Worm (Caenorhabditis elegans) whole organism, L1 larva: Measurements from ENCODE around the gene R08D7.4.

Source experiments
- C04F5.9 ChIP-seq: sonication (generic microtip); optimal IDR thresholded peaks from 2 replicates; lab custom pipeline; 2016; ENCODE audit warnings: missing genetic modification characterization, missing compliant biosample characterization
- C16A3.4 ChIP-seq: fragments of 150-350 bp; optimal IDR thresholded peaks from 2 replicates; lab custom pipeline; 2014; ENCODE audit warnings: missing biosample characterization, missing genetic modification characterization
- C34B4.2 ChIP-seq: sonication (generic microtip); optimal IDR thresholded peaks from 2 replicates; lab custom pipeline; 2017; ENCODE audit warnings: mild to moderate bottlenecking, missing genetic modification characterization, missing compliant biosample characterization
- aha-1 ChIP-seq: fragments of 150-350 bp; optimal IDR thresholded peaks from 2 replicates; lab custom pipeline; 2014; ENCODE audit warnings: missing biosample characterization, missing genetic modification characterization
- alr-1 ChIP-seq: fragments of 200-800 bp; sonication (Bioruptor generic); optimal IDR thresholded peaks from 2 replicates; lab custom pipeline; 2018; ENCODE audit warnings: borderline replicate concordance, mild to moderate bottlenecking, missing genetic modification characterization, missing compliant biosample characterization
- aly-2 ChIP-seq: fragments of 150-350 bp; optimal IDR thresholded peaks from 2 replicates; lab custom pipeline; 2014; ENCODE audit warnings: missing biosample characterization, missing genetic modification characterization
- ama-1 ChIP-seq: fragments of 150-350 bp; optimal IDR thresholded peaks from 2 replicates; lab custom pipeline; 2014
- blmp-1 ChIP-seq: fragments of 150-350 bp; optimal IDR thresholded peaks from 2 replicates; lab custom pipeline; 2014; ENCODE audit warnings: missing biosample characterization, missing genetic modification characterization
- ceh-8 ChIP-seq: fragments of 200-800 bp; sonication (Bioruptor generic); optimal IDR thresholded peaks from 2 replicates; lab custom pipeline; 2018; ENCODE audit warnings: mild to moderate bottlenecking, missing genetic modification characterization, moderate library complexity, missing compliant biosample characterization
- ceh-88 ChIP-seq: fragments of 200-800 bp; sonication (Bioruptor generic); IDR thresholded peaks from 2 replicates; pipeline ENCODE4 v1.3.6; 2022; ENCODE audit warnings: missing genetic modification characterization, missing compliant biosample characterization
- ces-1 ChIP-seq: fragments of 150-350 bp; optimal IDR thresholded peaks from 2 replicates; lab custom pipeline; 2014; ENCODE audit warnings: missing biosample characterization, missing genetic modification reagents, missing genetic modification characterization
- efl-1 ChIP-seq, 4 experiments: fragments of 150-350 bp; optimal IDR thresholded peaks in 3 of 4; peaks in 1 of 4; 1 replicate in 1 of 4; 2 replicates in 3 of 4; lab custom pipeline; 2014; ENCODE audit warnings: missing biosample characterization in 2 of 4, missing genetic modification characterization in 2 of 4, missing genetic modification reagents in 2 of 4
- efl-3 ChIP-seq: fragments of 200-800 bp; sonication (Bioruptor generic); optimal IDR thresholded peaks from 2 replicates; lab custom pipeline; 2018; ENCODE audit warnings: mild to moderate bottlenecking, missing genetic modification characterization, missing compliant biosample characterization
- egl-13 ChIP-seq: sonication (generic microtip); optimal IDR thresholded peaks from 2 replicates; lab custom pipeline; 2016; ENCODE audit warnings: missing genotype, missing genetic modification reagents, missing genetic modification characterization, missing compliant biosample characterization
- egl-27 ChIP-seq, 2 experiments: fragments of 150-350 bp in 1 of 2; sonication (generic microtip); optimal IDR thresholded peaks; 3 replicates each; lab custom pipeline; 2017 to 2018; ENCODE audit warnings: missing biosample characterization in 2 of 2, missing genetic modification characterization in 2 of 2, missing genetic modification reagents in 2 of 2
- elt-2 ChIP-seq: sonication (generic microtip); optimal IDR thresholded peaks from 2 replicates; lab custom pipeline; 2016; ENCODE audit warnings: missing genetic modification characterization, mild to moderate bottlenecking, inconsistent platforms, missing compliant biosample characterization, missing genetic modification reagents
- elt-3 ChIP-seq, 6 experiments: fragments of 150-350 bp in 1 of 6; sonication (generic microtip); optimal IDR thresholded peaks; 2 replicates each; lab custom pipeline; 2017 to 2018; ENCODE audit warnings: missing biosample characterization in 6 of 6, missing genetic modification characterization in 6 of 6, inconsistent platforms in 1 of 6
- fkh-10 ChIP-seq: sonication (generic microtip); optimal IDR thresholded peaks from 2 replicates; lab custom pipeline; 2017; ENCODE audit warnings: missing biosample characterization, missing genetic modification reagents, missing genetic modification characterization
- fkh-4 ChIP-seq: sonication (generic microtip); optimal IDR thresholded peaks from 2 replicates; lab custom pipeline; 2016; ENCODE audit warnings: missing compliant biosample characterization, missing genetic modification characterization, borderline replicate concordance
- fkh-8 ChIP-seq: sonication (generic microtip); optimal IDR thresholded peaks from 2 replicates; lab custom pipeline; 2016; ENCODE audit warnings: mild to moderate bottlenecking, missing genetic modification characterization, missing compliant biosample characterization
- fos-1 ChIP-seq: fragments of 150-350 bp; optimal IDR thresholded peaks from 2 replicates; lab custom pipeline; 2014; ENCODE audit warnings: missing biosample characterization, missing genetic modification characterization
- grh-1 ChIP-seq: fragments of 200-800 bp; sonication (Bioruptor generic); IDR thresholded peaks from 2 replicates; pipeline ENCODE4 v1.3.6; 2022; ENCODE audit warnings: missing genetic modification reagents, missing genetic modification characterization, missing compliant biosample characterization
- hlh-17 ChIP-seq: fragments of 200-800 bp; sonication (Bioruptor generic); optimal IDR thresholded peaks from 2 replicates; lab custom pipeline; 2018; ENCODE audit warnings: missing genetic modification characterization, mild to moderate bottlenecking, missing compliant biosample characterization, moderate library complexity, borderline replicate concordance
- hlh-4 ChIP-seq: sonication (generic microtip); optimal IDR thresholded peaks from 2 replicates; lab custom pipeline; 2016; ENCODE audit warnings: mild to moderate bottlenecking, missing genetic modification characterization, missing compliant biosample characterization
- hpl-2 ChIP-seq: fragments of 150-350 bp; optimal IDR thresholded peaks from 2 replicates; lab custom pipeline; 2014; ENCODE audit warnings: missing biosample characterization, missing genetic modification reagents, missing genetic modification characterization
- irx-1 ChIP-seq: sonication (generic microtip); optimal IDR thresholded peaks from 2 replicates; lab custom pipeline; 2016; ENCODE audit warnings: missing genetic modification characterization, missing compliant biosample characterization
- jun-1 ChIP-seq: fragments of 150-350 bp; optimal IDR thresholded peaks from 2 replicates; lab custom pipeline; 2014; ENCODE audit warnings: missing biosample characterization, missing genetic modification reagents, missing genetic modification characterization
- lin-39 ChIP-seq: fragments of 150-350 bp; optimal IDR thresholded peaks from 2 replicates; lab custom pipeline; 2014; ENCODE audit warnings: missing biosample characterization, missing genetic modification reagents, missing genetic modification characterization
- mab-9 ChIP-seq: fragments of 200-800 bp; sonication (Bioruptor generic); IDR thresholded peaks from 2 replicates; pipeline ENCODE4 v1.3.6; 2022; ENCODE audit warnings: missing genetic modification reagents, missing genetic modification characterization, missing compliant biosample characterization
- mdl-1 ChIP-seq, 2 experiments: fragments of 150-350 bp; optimal IDR thresholded peaks; 2 replicates each; lab custom pipeline; 2014 to 2017; ENCODE audit warnings: missing biosample characterization in 2 of 2, missing genetic modification characterization in 2 of 2, inconsistent platforms in 1 of 2
- mef-2 ChIP-seq: fragments of 150-350 bp; optimal IDR thresholded peaks from 2 replicates; lab custom pipeline; 2014; ENCODE audit warnings: missing biosample characterization, missing genetic modification characterization
- mep-1 ChIP-seq: fragments of 150-350 bp; optimal IDR thresholded peaks from 2 replicates; lab custom pipeline; 2014; ENCODE audit warnings: missing biosample characterization, missing genetic modification characterization
- nhr-12 ChIP-seq: sonication (generic microtip); optimal IDR thresholded peaks from 2 replicates; lab custom pipeline; 2017; ENCODE audit warnings: missing biosample characterization, missing genetic modification characterization
- nhr-20 ChIP-seq: sonication (generic microtip); optimal IDR thresholded peaks from 2 replicates; lab custom pipeline; 2016; ENCODE audit warnings: mild to moderate bottlenecking, missing genetic modification characterization, missing compliant biosample characterization
- nhr-237 ChIP-seq: fragments of 150-350 bp; optimal IDR thresholded peaks from 2 replicates; lab custom pipeline; 2014; ENCODE audit warnings: missing biosample characterization, missing genetic modification characterization
- nhr-28 ChIP-seq: fragments of 150-350 bp; optimal IDR thresholded peaks from 2 replicates; lab custom pipeline; 2014; ENCODE audit warnings: missing biosample characterization, missing genetic modification characterization
- nhr-71 ChIP-seq: sonication (generic microtip); optimal IDR thresholded peaks from 2 replicates; lab custom pipeline; 2016; ENCODE audit warnings: mild to moderate bottlenecking, missing genetic modification characterization, moderate library complexity, missing compliant biosample characterization
- nhr-77 ChIP-seq: fragments of 150-350 bp; optimal IDR thresholded peaks from 2 replicates; lab custom pipeline; 2014; ENCODE audit warnings: missing biosample characterization, missing genetic modification characterization
- pag-3 ChIP-seq: sonication (generic microtip); optimal IDR thresholded peaks from 2 replicates; lab custom pipeline; 2017; ENCODE audit warnings: missing genetic modification characterization, mild to moderate bottlenecking, missing compliant biosample characterization, antibody characterized with exemption, borderline replicate concordance; ENCODE audit not compliant: insufficient read depth
- pqm-1 ChIP-seq: sonication (generic microtip); optimal IDR thresholded peaks from 3 replicates; lab custom pipeline; 2017; ENCODE audit warnings: missing biosample characterization, missing genetic modification characterization
- rnt-1 ChIP-seq: sonication (generic microtip); optimal IDR thresholded peaks from 2 replicates; lab custom pipeline; 2016; ENCODE audit warnings: mild to moderate bottlenecking, missing genetic modification characterization, moderate library complexity, missing compliant biosample characterization
- skn-1 ChIP-seq: fragments of 150-350 bp; optimal IDR thresholded peaks from 2 replicates; lab custom pipeline; 2014; ENCODE audit warnings: missing biosample characterization, missing genetic modification characterization
- sptf-1 ChIP-seq: fragments of 150-350 bp; optimal IDR thresholded peaks from 2 replicates; lab custom pipeline; 2014; ENCODE audit warnings: missing biosample characterization, missing genetic modification characterization
- swsn-7 ChIP-seq: sonication (generic microtip); optimal IDR thresholded peaks from 2 replicates; lab custom pipeline; 2016; ENCODE audit warnings: missing genetic modification characterization, missing compliant biosample characterization
- tlp-1 ChIP-seq: fragments of 150-350 bp; optimal IDR thresholded peaks from 2 replicates; lab custom pipeline; 2014; ENCODE audit warnings: missing biosample characterization, missing genetic modification characterization
- unc-30 ChIP-seq: sonication (generic microtip); optimal IDR thresholded peaks from 2 replicates; lab custom pipeline; 2017; ENCODE audit warnings: missing biosample characterization, missing genetic modification characterization
- unc-62 ChIP-seq: fragments of 150-350 bp; optimal IDR thresholded peaks from 2 replicates; lab custom pipeline; 2014; ENCODE audit warnings: missing biosample characterization, missing genetic modification reagents, missing genetic modification characterization
- unc-86 ChIP-seq: sonication (generic microtip); optimal IDR thresholded peaks from 2 replicates; lab custom pipeline; 2016; ENCODE audit warnings: missing genetic modification characterization, missing compliant biosample characterization
- unc-98 ChIP-seq: fragments of 200-800 bp; sonication (Bioruptor generic); IDR thresholded peaks from 2 replicates; pipeline ENCODE4 v1.3.6; 2022; ENCODE audit warnings: missing genetic modification characterization, missing compliant biosample characterization
- zag-1 ChIP-seq: fragments of 150-350 bp; optimal IDR thresholded peaks from 2 replicates; lab custom pipeline; 2014; ENCODE audit warnings: missing biosample characterization, missing genetic modification characterization
- ztf-11 ChIP-seq, 2 experiments: sonication (generic microtip); optimal IDR thresholded peaks; 2 replicates each; lab custom pipeline; 2016 to 2017; ENCODE audit warnings: missing genetic modification characterization in 2 of 2, missing biosample characterization in 1 of 2, missing compliant biosample characterization in 1 of 2

The R08D7.4 gene

ce11 chrIII:8984412-8984811 lies 12.7 kb downstream of the R08D7.4 start:
- TF ChIP-seq blmp-1 (tag; lab: Kevin White, UChicago) = peak; percentile 51
- TF ChIP-seq mep-1 (tag; lab: Kevin White, UChicago) = no peak
- TF ChIP-seq elt-2 (tag; lab: Kevin White, UChicago) = peak; percentile 7

- no peak for TF ChIP-seq egl-13 (tag; lab: Kevin White, UChicago)
- no peak for TF ChIP-seq tlp-1 (tag; lab: Kevin White, UChicago)
- TF ChIP-seq hlh-17 (GFP tag; lab: Kevin White, UChicago) = no peak
- TF ChIP-seq elt-3 (tag; optimal IDR thresholded peaks at IDR 0.05; lab: Kevin White, UChicago) = peak in 2 of 6 experiments; percentile 23 to 42
- no peak for TF ChIP-seq nhr-28 (tag; lab: Kevin White, UChicago)
- TF ChIP-seq ama-1 = no peak
- TF ChIP-seq ztf-11 (tag; optimal IDR thresholded peaks at IDR 0.05; lab: Kevin White, UChicago) = no peak
- peak; percentile 61 for TF ChIP-seq skn-1 (tag; lab: Kevin White, UChicago)
- no peak for TF ChIP-seq nhr-237 (tag; lab: Kevin White, UChicago)
- no peak for TF ChIP-seq mab-9
- TF ChIP-seq irx-1 = peak; percentile 56
- peak; percentile 49 for TF ChIP-seq rnt-1
- no peak for TF ChIP-seq aly-2 (tag; lab: Kevin White, UChicago)
- no peak for TF ChIP-seq efl-3 (GFP tag; lab: Kevin White, UChicago)
- TF ChIP-seq efl-1 (optimal IDR thresholded peaks at IDR 0.05; lab: Kevin White, UChicago) = peak; percentile 57 to 72
- TF ChIP-seq efl-1 (GFP tag; optimal IDR thresholded peaks at IDR 0.05 in 1 of 2; lab: Kevin White, UChicago) = peak; percentile 45 to 89
- peak; percentile 59 for TF ChIP-seq fkh-8 (tag; lab: Kevin White, UChicago)
- peak; percentile 82 for TF ChIP-seq nhr-77 (tag; lab: Kevin White, UChicago)
- no peak for TF ChIP-seq fkh-4
- TF ChIP-seq swsn-7 (tag; lab: Kevin White, UChicago) = peak; percentile 60
- TF ChIP-seq nhr-71 (tag; lab: Kevin White, UChicago) = peak; percentile 79
- TF ChIP-seq mef-2 = peak; percentile 36
- no peak for TF ChIP-seq ces-1
- TF ChIP-seq ceh-8 (GFP tag; lab: Kevin White, UChicago) = no peak
- peak; percentile 52 for TF ChIP-seq C16A3.4 (tag; lab: Kevin White, UChicago)
- no peak for TF ChIP-seq zag-1
- TF ChIP-seq pag-3 (tag; lab: Kevin White, UChicago) = no peak
- TF ChIP-seq mdl-1 (tag; optimal IDR thresholded peaks at IDR 0.05; lab: Kevin White, UChicago) = peak in 1 of 2 experiments; percentile 62
- no peak for TF ChIP-seq unc-30 (tag; lab: Kevin White, UChicago)
- TF ChIP-seq hlh-4 (tag; lab: Kevin White, UChicago) = no peak
- no peak for TF ChIP-seq hpl-2 (GFP tag; lab: Kevin White, UChicago)
- peak; percentile 47 for TF ChIP-seq fkh-10 (GFP tag; lab: Kevin White, UChicago)
- TF ChIP-seq unc-86 (tag; lab: Kevin White, UChicago) = peak; percentile 31
- TF ChIP-seq unc-98 (GFP tag; lab: Robert Waterston, UW) = no peak
- TF ChIP-seq blmp-1 (tag; lab: Kevin White, UChicago) = peak; percentile 45
- no peak for TF ChIP-seq pqm-1
- peak; percentile 78 for TF ChIP-seq mep-1 (tag; lab: Kevin White, UChicago)
- TF ChIP-seq jun-1 = no peak
- no peak for TF ChIP-seq egl-27 (tag; optimal IDR thresholded peaks at IDR 0.05; lab: Kevin White, UChicago)
- TF ChIP-seq lin-39 (tag; lab: Kevin White, UChicago) = no peak
- TF ChIP-seq nhr-20 (tag; lab: Kevin White, UChicago) = peak; percentile 67
- no peak for TF ChIP-seq nhr-12 (tag; lab: Kevin White, UChicago)
- no peak for TF ChIP-seq C04F5.9
- TF ChIP-seq fos-1 (tag; lab: Kevin White, UChicago) = no peak
- TF ChIP-seq sptf-1 (tag; lab: Kevin White, UChicago) = no peak
- TF ChIP-seq grh-1 (GFP tag; lab: Robert Waterston, UW) = no peak
- TF ChIP-seq ceh-88 = 0 out of 2 replicates have a peak, but pooled peaks have one; percentile 28
- TF ChIP-seq aha-1 = no peak
- TF ChIP-seq C34B4.2 (tag; lab: Kevin White, UChicago) = no peak
- no peak for TF ChIP-seq unc-62
- TF ChIP-seq alr-1 = no peak
Observed at ce11 chrIII:8984960-8985359, 13.3 kb downstream of the R08D7.4 start.
